Fruit fly (Drosophila melanogaster): ENCODE measurements around the gene orb2.

DNA sequence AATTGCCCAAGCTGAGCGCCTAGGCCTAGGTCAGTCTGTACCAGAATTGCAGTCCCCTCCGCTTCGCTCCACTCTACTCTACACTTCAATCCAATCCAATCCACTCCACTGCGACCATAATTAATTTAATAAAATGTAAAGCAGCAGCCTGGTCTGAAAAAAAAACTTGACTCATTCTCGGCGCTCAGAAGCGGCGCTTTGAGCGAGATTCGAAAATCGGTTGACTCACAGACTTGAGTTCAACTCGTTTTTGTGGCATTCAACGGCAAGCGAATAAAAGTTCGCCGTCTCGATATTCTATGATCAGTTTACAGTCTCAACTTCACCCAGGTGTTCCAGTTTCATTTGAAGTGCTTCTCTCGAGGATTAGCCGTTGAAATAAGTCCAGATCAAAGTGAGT, 27.2 kb upstream of the orb2 start, which contains the start of gene CG13314:
- TF ChIP-seq gl (tag; optimal IDR thresholded peaks at IDR 0.05), result no peak
- no peak for TF ChIP-seq CG10348 (GFP tag; IDR thresholded peaks at IDR 0.05)
- TF ChIP-seq EcR (GFP tag; optimal IDR thresholded peaks at IDR 0.05), result no peak
